Worm (Caenorhabditis elegans) whole organism, midembryonic: ENCODE data around the gene K01H12.4.
"Not testable (repeated sequence)": the region's sequence is repeated elsewhere in the genome, so short reads cannot be mapped to it uniquely, and the experiment has no call there.

ENCODE experiments used
- T22C8.4 ChIP-seq: fragments of 200-800 bp; sonication (Bioruptor generic); IDR thresholded peaks from 2 replicates; pipeline ENCODE4 v1.3.6; 2022; ENCODE audit warnings: missing genetic modification characterization, missing compliant biosample characterization
- cog-1 ChIP-seq: sonication (generic microtip); optimal IDR thresholded peaks from 2 replicates; lab custom pipeline; 2016; ENCODE audit warnings: missing genetic modification characterization, missing compliant biosample characterization
- flt-1 ChIP-seq: fragments of 200-800 bp; sonication (Bioruptor generic); IDR thresholded peaks from 2 replicates; pipeline ENCODE4 v1.3.6; 2022; ENCODE audit warnings: missing genetic modification characterization, missing compliant biosample characterization
- klf-2 ChIP-seq: fragments of 200-800 bp; sonication (Bioruptor generic); conservative IDR thresholded peaks from 2 replicates; pipeline ENCODE4 v1.3.6; 2022; ENCODE audit warnings: missing genetic modification reagents, missing genetic modification characterization, missing compliant biosample characterization
- med-1 ChIP-seq: sonication (generic microtip); optimal IDR thresholded peaks from 2 replicates; lab custom pipeline; 2017; ENCODE audit warnings: missing genetic modification characterization, mild to moderate bottlenecking, missing compliant biosample characterization, antibody characterized with exemption, missing genetic modification reagents; ENCODE audit not compliant: insufficient read depth
- ref-1 ChIP-seq: fragments of 200-800 bp; sonication (Bioruptor generic); conservative IDR thresholded peaks from 2 replicates; pipeline ENCODE4 v1.3.6; 2022; ENCODE audit warnings: missing genetic modification reagents, missing genetic modification characterization, missing compliant biosample characterization
- tab-1 ChIP-seq: fragments of 200-800 bp; sonication (Bioruptor generic); IDR thresholded peaks from 2 replicates; pipeline ENCODE4 v1.3.6; 2022; ENCODE audit warnings: missing genetic modification characterization, missing compliant biosample characterization
- ztf-23 ChIP-seq: fragments of 200-800 bp; sonication (Bioruptor generic); IDR thresholded peaks from 2 replicates; pipeline ENCODE4 v1.3.6; 2022; ENCODE audit warnings: missing genetic modification reagents, missing genetic modification characterization, missing compliant biosample characterization
- ztf-29 ChIP-seq: fragments of 200-800 bp; sonication (Bioruptor generic); IDR thresholded peaks from 2 replicates; pipeline ENCODE4 v1.3.6; 2022; ENCODE audit warnings: missing genetic modification reagents, missing genetic modification characterization, missing compliant biosample characterization

Gene K01H12.4

ce11 chrIV:9677226-9677992 lies 35.5 kb upstream of the K01H12.4 start:
- TF ChIP-seq cog-1 (tag; lab: Kevin White, UChicago) (no peak), med-1 (GFP tag; lab: Kevin White, UChicago) (no peak), ref-1 (GFP tag; lab: Robert Waterston, UW) (no peak), ztf-29 (no peak), tab-1 (no peak), ztf-23 (GFP tag; lab: Robert Waterston, UW) (no peak), klf-2 (GFP tag; lab: Robert Waterston, UW) (no peak), flt-1 (no peak), T22C8.4 (GFP tag; lab: Robert Waterston, UW) (no peak)

- TF ChIP-seq T22C8.4 (GFP tag; lab: Robert Waterston, UW), result no peak
Measured at ce11 chrIV:9678007-9678406, 34.9 kb upstream of the K01H12.4 start.

DNA sequence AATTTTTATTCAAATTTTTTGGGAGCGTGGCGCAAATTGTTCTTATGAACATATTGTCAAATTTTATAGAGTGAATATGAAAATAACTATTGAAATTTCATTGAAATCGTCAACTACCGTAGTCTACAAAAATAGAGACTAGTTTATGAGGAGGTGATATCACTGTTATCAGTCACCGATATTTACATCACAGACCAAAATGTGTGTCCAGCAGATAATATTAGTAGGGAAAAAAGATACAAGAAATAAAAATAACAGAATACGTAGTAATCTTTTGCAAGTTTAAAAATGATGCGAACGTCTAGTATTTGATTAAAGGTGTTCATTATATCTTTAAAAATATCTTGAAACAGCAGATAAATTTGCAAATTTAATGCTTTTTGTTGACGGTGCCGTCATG lies 33.6 kb upstream of the K01H12.4 start:
- TF ChIP-seq ztf-23 (GFP tag; lab: Robert Waterston, UW) (no peak), ztf-29 (no peak), tab-1 (no peak), T22C8.4 (GFP tag; lab: Robert Waterston, UW) (no peak), ref-1 (GFP tag; lab: Robert Waterston, UW) (no peak), flt-1 (no peak), klf-2 (GFP tag; lab: Robert Waterston, UW) (no peak), cog-1 (tag; lab: Kevin White, UChicago) (no peak), med-1 (GFP tag; lab: Kevin White, UChicago) (no peak)

DNA sequence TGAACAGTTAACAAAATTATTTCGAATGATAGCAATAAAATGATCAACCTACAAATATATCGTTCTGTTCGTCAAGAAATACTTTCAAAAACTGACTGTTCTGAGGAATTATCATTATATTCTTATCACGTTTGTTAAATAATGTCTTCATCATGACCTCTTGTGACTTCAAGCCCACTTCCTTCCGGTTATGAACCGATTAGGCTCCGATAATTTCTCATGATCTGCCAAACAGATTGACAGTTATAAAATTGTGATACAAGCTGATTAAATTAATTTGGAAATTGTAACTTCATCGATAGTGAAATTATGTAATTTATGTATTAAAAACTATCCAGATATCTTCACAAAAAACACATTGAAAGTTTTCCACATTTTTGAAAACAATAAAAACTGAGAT lies 32.0 kb upstream of the K01H12.4 start, which contains the start of gene ins-8:
Gene ins-8, minus strand, starts transcription at position 101 of the 400 bp plus-strand sequence.
- TF ChIP-seq flt-1 (no peak), med-1 (GFP tag; lab: Kevin White, UChicago) (no peak), T22C8.4 (GFP tag; lab: Robert Waterston, UW) (no peak), ref-1 (GFP tag; lab: Robert Waterston, UW) (no peak), ztf-29 (no peak), tab-1 (no peak), klf-2 (GFP tag; lab: Robert Waterston, UW) (no peak), ztf-23 (GFP tag; lab: Robert Waterston, UW) (no peak), cog-1 (tag; lab: Kevin White, UChicago) (no peak)

ce11 chrIV:9682514-9682913 lies 30.4 kb upstream of the K01H12.4 start, which contains the start of gene ins-7:
TSS of gene ins-7 (minus strand) at chrIV:9682845.
- TF ChIP-seq cog-1 (tag; lab: Kevin White, UChicago), result no peak
- TF ChIP-seq klf-2 (GFP tag; lab: Robert Waterston, UW), result no peak
- TF ChIP-seq ztf-23 (GFP tag; lab: Robert Waterston, UW), result no peak
- TF ChIP-seq ref-1 (GFP tag; lab: Robert Waterston, UW), result no peak
- TF ChIP-seq flt-1, result no peak
- no peak for TF ChIP-seq tab-1
- TF ChIP-seq med-1 (GFP tag; lab: Kevin White, UChicago), result no peak
- TF ChIP-seq T22C8.4 (GFP tag; lab: Robert Waterston, UW), result no peak
- no peak for TF ChIP-seq ztf-29

DNA sequence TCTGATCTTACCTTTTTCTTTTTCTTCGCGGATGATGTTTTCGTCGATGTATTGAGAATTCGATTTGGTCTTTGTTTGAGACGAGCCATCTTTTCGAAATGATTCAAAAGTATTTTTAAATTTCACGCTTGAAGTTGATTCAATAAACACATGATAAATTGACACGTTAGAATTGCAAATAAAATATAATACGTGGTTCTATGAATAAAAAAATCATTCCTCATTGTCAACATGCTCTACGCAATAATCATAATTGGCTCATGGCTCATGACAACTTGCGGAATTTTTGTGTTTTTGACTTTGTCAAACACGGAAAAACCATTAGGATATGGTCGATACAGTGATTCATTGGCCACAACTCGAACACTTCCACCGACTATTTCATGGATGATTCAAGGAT lies 29.4 kb upstream of the K01H12.4 start, which contains the start of the genes htas-1 and ZK1251.3:
Gene htas-1, minus strand, starts transcription at position 101 of the 400 bp plus-strand sequence.
Gene ZK1251.3, plus strand, starts transcription at position 226 of the 400 bp plus-strand sequence.
- no peak for TF ChIP-seq ztf-23 (GFP tag; lab: Robert Waterston, UW)
- TF ChIP-seq ztf-29, result no peak
- no peak for TF ChIP-seq klf-2 (GFP tag; lab: Robert Waterston, UW)
- TF ChIP-seq ref-1 (GFP tag; lab: Robert Waterston, UW), result no peak
- no peak for TF ChIP-seq cog-1 (tag; lab: Kevin White, UChicago)

DNA sequence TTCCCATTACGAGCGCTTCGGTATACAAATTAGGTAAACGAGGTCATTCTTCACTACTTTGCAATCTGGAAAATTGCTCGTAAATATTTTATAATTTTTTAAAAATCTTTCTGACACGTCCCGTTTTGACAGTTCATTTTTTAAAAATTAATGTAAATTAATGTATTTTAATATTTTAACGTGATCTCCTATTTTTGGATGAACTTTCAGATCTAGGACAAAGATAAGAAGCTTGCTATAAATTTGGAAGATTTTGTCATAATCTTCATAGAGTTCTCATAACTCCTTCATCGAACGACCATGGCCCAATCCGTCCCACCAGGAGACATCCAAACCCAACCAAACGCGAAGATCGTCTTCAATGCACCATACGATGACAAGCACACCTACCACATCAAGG lies 24.2 kb upstream of the K01H12.4 start, which contains the start of gene msp-76:
Gene msp-76, plus strand, starts transcription at position 301 of the 400 bp plus-strand sequence.
- TF ChIP-seq tab-1, ztf-29, flt-1: not testable (repeated sequence)

DNA sequence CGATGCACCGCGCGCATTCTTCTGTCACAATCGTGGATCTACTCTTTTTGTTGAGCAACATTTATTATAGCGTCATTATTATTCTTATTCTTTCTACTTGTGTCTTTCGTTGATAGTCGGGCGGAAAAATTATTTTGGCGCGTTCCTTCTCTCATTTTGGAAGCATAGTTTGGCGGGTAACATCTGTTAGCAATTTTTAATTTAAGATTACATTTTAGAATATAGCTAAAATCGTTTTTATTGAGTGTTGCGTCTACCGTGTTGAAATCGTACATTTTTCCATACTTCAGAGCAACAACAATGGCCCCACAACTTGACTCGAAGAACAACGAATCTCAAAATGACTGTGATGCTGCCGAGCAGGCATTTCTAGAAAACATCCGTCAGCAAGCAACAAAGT lies 22.2 kb upstream of the K01H12.4 start, which contains the start of gene sdz-36:
Gene sdz-36, plus strand, starts transcription at position 301 of the 400 bp plus-strand sequence.
- TF ChIP-seq flt-1, result no peak
- TF ChIP-seq klf-2 (GFP tag; lab: Robert Waterston, UW), result no peak
- TF ChIP-seq ztf-29, result no peak
- no peak for TF ChIP-seq ref-1 (GFP tag; lab: Robert Waterston, UW)
- TF ChIP-seq T22C8.4 (GFP tag; lab: Robert Waterston, UW), result no peak
- TF ChIP-seq ztf-23 (GFP tag; lab: Robert Waterston, UW), result no peak
- TF ChIP-seq cog-1 (tag; lab: Kevin White, UChicago), result no peak
- TF ChIP-seq tab-1, result no peak
- TF ChIP-seq med-1 (GFP tag; lab: Kevin White, UChicago), result no peak

DNA sequence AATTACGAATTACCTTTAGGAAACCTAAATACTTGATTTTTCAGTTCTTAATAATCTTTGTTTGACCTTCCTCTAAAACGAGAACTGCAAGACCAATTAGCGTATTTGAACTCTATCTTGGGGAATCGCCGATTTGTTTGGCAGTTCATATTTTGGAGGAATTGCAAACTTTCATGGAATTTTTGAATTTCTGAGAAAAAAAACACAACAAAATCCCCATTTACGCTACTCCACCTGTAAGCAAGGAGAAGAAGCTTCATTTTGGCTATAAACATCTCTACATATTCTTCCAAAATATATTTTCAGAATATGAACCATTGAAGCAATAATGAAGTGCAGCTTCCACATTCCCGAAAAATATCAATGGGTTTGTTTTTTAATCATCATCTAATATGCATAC lies 20.0 kb upstream of the K01H12.4 start, which contains the start of gene twk-9:
Gene twk-9, plus strand, starts transcription at position 301 of the 400 bp plus-strand sequence.
- TF ChIP-seq klf-2 (GFP tag; lab: Robert Waterston, UW) (no peak), cog-1 (tag; lab: Kevin White, UChicago) (no peak), flt-1 (no peak), tab-1 (no peak), T22C8.4 (GFP tag; lab: Robert Waterston, UW) (no peak), med-1 (GFP tag; lab: Kevin White, UChicago) (no peak), ztf-23 (GFP tag; lab: Robert Waterston, UW) (no peak), ztf-29 (no peak)

DNA sequence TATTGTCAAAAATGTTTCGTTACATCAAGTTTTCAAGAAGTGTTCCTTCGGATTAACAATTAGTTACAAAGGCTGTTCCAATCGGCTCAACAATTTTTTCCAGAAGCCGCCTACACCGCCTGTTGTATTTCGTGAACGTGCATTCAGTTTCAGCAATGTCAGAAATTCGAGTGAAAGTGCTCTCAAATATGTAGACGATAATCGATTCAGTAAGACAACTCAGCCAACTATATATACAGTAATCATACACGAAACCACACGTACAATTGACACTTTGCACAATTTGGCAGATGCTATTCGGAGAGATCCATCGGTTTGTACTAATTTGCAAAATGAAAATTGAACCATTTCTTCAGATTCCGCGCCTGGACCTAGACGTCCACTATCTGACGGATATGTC lies 16.4 kb upstream of the K01H12.4 start:
- TF ChIP-seq flt-1 (no peak), T22C8.4 (GFP tag; lab: Robert Waterston, UW) (no peak), cog-1 (tag; lab: Kevin White, UChicago) (no peak), med-1 (GFP tag; lab: Kevin White, UChicago) (no peak), ref-1 (GFP tag; lab: Robert Waterston, UW) (no peak), ztf-23 (GFP tag; lab: Robert Waterston, UW) (no peak), klf-2 (GFP tag; lab: Robert Waterston, UW) (no peak), ztf-29 (no peak), tab-1 (no peak)
